Worm (Caenorhabditis elegans): ENCODE results near the gene F33H12.1.

F33H12.1 gene

ce11 chrII:2570384-2570964 lies 29.8 kb upstream of the F33H12.1 start:
- peak; percentile 22 for TF ChIP-seq aha-1 (tag)

- TF ChIP-seq ceh-44 (GFP tag; IDR thresholded peaks at IDR 0.05) = no peak
- no peak for TF ChIP-seq hlh-30 (tag; optimal IDR thresholded peaks at IDR 0.05; ENCODE audit: insufficient read depth)
- TF ChIP-seq dve-1 (tag; optimal IDR thresholded peaks at IDR 0.05; ENCODE audit: insufficient read depth) = no peak
- no peak for TF ChIP-seq hmg-1.1 (GFP tag; IDR thresholded peaks at IDR 0.05)
- no peak for TF ChIP-seq dpl-1 (GFP tag; optimal IDR thresholded peaks at IDR 0.05)
- TF ChIP-seq aha-1 (tag) = peak; percentile 91
Observed at ce11 chrII:2578216-2578615, 22.1 kb upstream of the F33H12.1 start.

ce11 chrII:2583044-2583443 lies 17.2 kb upstream of the F33H12.1 start, which contains the start of gene sri-74:
TSS of gene sri-74 (minus strand) at chrII:2583144.
- TF ChIP-seq ztf-7 (tag; optimal IDR thresholded peaks at IDR 0.05) (no peak), T20F7.1 (GFP tag; optimal IDR thresholded peaks at IDR 0.05) (no peak), nhr-41 (GFP tag; IDR thresholded peaks at IDR 0.05) (no peak), mdt-29 (GFP tag; IDR thresholded peaks at IDR 0.05) (no peak), snpc-4 (tag; optimal IDR thresholded peaks at IDR 0.05) (no peak), snpc-1.2 (GFP tag; IDR thresholded peaks at IDR 0.05) (no peak), saeg-2 (GFP tag; IDR thresholded peaks at IDR 0.05) (no peak), ceh-20 (GFP tag; IDR thresholded peaks at IDR 0.05) (no peak), R02D3.7 (tag; optimal IDR thresholded peaks at IDR 0.05) (no peak), hlh-30 (tag; optimal IDR thresholded peaks at IDR 0.05; ENCODE audit: insufficient read depth) (no peak), daf-19 (GFP tag; conservative IDR thresholded peaks at IDR 0.05) (no peak), unc-62 (GFP tag; optimal IDR thresholded peaks at IDR 0.05 in 1 of 2) (no peak), unc-62 (tag; optimal IDR thresholded peaks at IDR 0.05) (no peak), rbr-2 (tag; optimal IDR thresholded peaks at IDR 0.05) (no peak), nhr-111 (GFP tag; optimal IDR thresholded peaks at IDR 0.05) (no peak), unc-39 (tag; optimal IDR thresholded peaks at IDR 0.05) (no peak), ceh-82 (tag; optimal IDR thresholded peaks at IDR 0.05) (no peak), mes-2 (tag; optimal IDR thresholded peaks at IDR 0.05; ENCODE audit: poor library complexity, severe bottlenecking) (no peak), Y105C5A.15 (GFP tag; IDR thresholded peaks at IDR 0.05) (no peak), skn-1 (tag; optimal IDR thresholded peaks at IDR 0.05) (no peak)

ce11 chrII:2585493-2585892 lies 14.8 kb upstream of the F33H12.1 start, which contains the start of gene sri-36:
TSS of gene sri-36 (minus strand) at chrII:2585593.
- peak; percentile 9 for TF ChIP-seq aha-1 (tag)
- TF ChIP-seq F44E2.7 (GFP tag; IDR thresholded peaks at IDR 0.05) = no peak

- no peak for TF ChIP-seq mes-2 (tag; optimal IDR thresholded peaks at IDR 0.05; ENCODE audit: poor library complexity, severe bottlenecking)
- peak; percentile 42 for TF ChIP-seq mxl-3 (GFP tag; optimal IDR thresholded peaks at IDR 0.05)
- no peak for TF ChIP-seq fos-1 (tag; optimal IDR thresholded peaks at IDR 0.05)
- TF ChIP-seq daf-16 (GFP tag; optimal IDR thresholded peaks at IDR 0.05) = no peak
- peak; percentile 13 for TF ChIP-seq daf-16 (tag; optimal IDR thresholded peaks at IDR 0.05)
- peak; percentile 29 for TF ChIP-seq nhr-6 (tag; optimal IDR thresholded peaks at IDR 0.05)
- 0 out of 2 replicates have a peak, but pooled peaks have one; percentile 10 for TF ChIP-seq nhr-42 (GFP tag; IDR thresholded peaks at IDR 0.05)
- TF ChIP-seq unc-62 (GFP tag; optimal IDR thresholded peaks at IDR 0.05 in 1 of 2) = peak in 1 of 2 experiments; percentile 28
- TF ChIP-seq unc-62 (tag; optimal IDR thresholded peaks at IDR 0.05) = no peak
- peak; percentile 13 for TF ChIP-seq hlh-30 (tag; optimal IDR thresholded peaks at IDR 0.05; ENCODE audit: insufficient read depth)
- peak; percentile 52 for TF ChIP-seq dmd-6 (GFP tag; IDR thresholded peaks at IDR 0.05)
- TF ChIP-seq lin-1 (GFP tag; IDR thresholded peaks at IDR 0.05) = 0 out of 2 replicates have a peak, but pooled peaks have one; percentile 9
- no peak for TF ChIP-seq jun-1 (tag; optimal IDR thresholded peaks at IDR 0.05)
- TF ChIP-seq hmg-1.1 (GFP tag; IDR thresholded peaks at IDR 0.05) = no peak
- TF ChIP-seq nhr-77 (tag; optimal IDR thresholded peaks at IDR 0.05) = peak; percentile 38
- TF ChIP-seq hlh-11 (tag; optimal IDR thresholded peaks at IDR 0.05) = peak; percentile 57
- no peak for TF ChIP-seq nhr-48 (tag; optimal IDR thresholded peaks at IDR 0.05)
- TF ChIP-seq fkh-10 (GFP tag; optimal IDR thresholded peaks at IDR 0.05) = no peak
- peak; percentile 87 for TF ChIP-seq pqm-1 (tag; optimal IDR thresholded peaks at IDR 0.05)
- TF ChIP-seq lsy-2 (tag; optimal IDR thresholded peaks at IDR 0.05) = peak in 1 of 2 experiments; percentile 75
- TF ChIP-seq nhr-102 (tag; optimal IDR thresholded peaks at IDR 0.05) = peak; percentile 73
- TF ChIP-seq nhr-28 (tag; optimal IDR thresholded peaks at IDR 0.05) = peak; percentile 81
Observed at ce11 chrII:2586861-2587554, 13.3 kb upstream of the F33H12.1 start, which contains the start of the genes F33H12.7 and sri-39. TSS of gene F33H12.7 (minus strand) at chrII:2586911. TSS of gene sri-39 (plus strand) at chrII:2587504.
